Worm (Caenorhabditis elegans) whole organism, L2 larva: ENCODE data around the gene ins-6.

Experiments used
- R02D3.7 ChIP-seq: fragments of 150-350 bp; optimal IDR thresholded peaks from 2 replicates; lab custom pipeline; 2014; ENCODE audit warnings: missing biosample characterization, missing genetic modification characterization
- ama-1 ChIP-seq: fragments of 150-350 bp; optimal IDR thresholded peaks from 2 replicates; lab custom pipeline; 2018; ENCODE audit warnings: inconsistent platforms
- ceh-82 ChIP-seq: fragments of 150-350 bp; optimal IDR thresholded peaks from 2 replicates; lab custom pipeline; 2014; ENCODE audit warnings: missing biosample characterization, missing genetic modification characterization
- lin-11 ChIP-seq: fragments of 150-350 bp; sonication (generic microtip); optimal IDR thresholded peaks from 2 replicates; lab custom pipeline; 2014; ENCODE audit warnings: missing biosample characterization, missing genetic modification characterization, inconsistent platforms, mixed read lengths
- lin-39 ChIP-seq: fragments of 150-350 bp; optimal IDR thresholded peaks from 2 replicates; lab custom pipeline; 2014; ENCODE audit warnings: missing biosample characterization, missing genetic modification reagents, missing genetic modification characterization
- nhr-11 ChIP-seq: fragments of 150-350 bp; optimal IDR thresholded peaks from 2 replicates; lab custom pipeline; 2014; ENCODE audit warnings: missing biosample characterization, missing genetic modification characterization
- nhr-12 ChIP-seq: fragments of 150-350 bp; optimal IDR thresholded peaks from 2 replicates; lab custom pipeline; 2014; ENCODE audit warnings: missing biosample characterization, missing genetic modification characterization
- nhr-25 ChIP-seq: fragments of 150-350 bp; sonication (generic microtip); optimal IDR thresholded peaks from 3 replicates; lab custom pipeline; 2014; ENCODE audit warnings: missing biosample characterization, missing genetic modification characterization

DNA sequence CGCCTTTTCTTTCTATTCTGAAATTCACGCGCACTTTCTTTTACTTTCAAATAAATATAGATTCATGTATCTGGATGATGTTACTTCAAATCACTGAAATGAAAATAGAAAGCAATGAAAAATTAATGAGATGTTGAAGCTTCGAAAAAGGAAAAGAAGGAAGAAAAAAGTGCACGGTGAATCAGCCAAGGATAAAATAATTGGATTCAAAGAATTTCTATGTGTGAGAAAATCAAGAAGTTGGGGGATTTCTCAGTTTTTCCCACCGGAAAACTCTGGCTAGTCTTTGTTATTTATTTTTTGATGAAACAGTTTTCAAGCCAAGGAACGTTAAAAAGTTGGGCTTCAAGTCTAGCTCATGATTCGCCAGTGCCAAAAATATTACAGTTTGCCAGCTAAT is 48.5 kb upstream of the ins-6 start:
- no peak for TF ChIP-seq nhr-12 (tag; lab: Kevin White, UChicago)
- no peak for TF ChIP-seq ceh-82 (tag; lab: Kevin White, UChicago)
- no peak for TF ChIP-seq nhr-11
- no peak for TF ChIP-seq R02D3.7 (tag; lab: Kevin White, UChicago)
- no peak for TF ChIP-seq lin-39
- no peak for TF ChIP-seq ama-1 (lab: Kevin White, UChicago)
- TF ChIP-seq lin-11 = no peak
- no peak for TF ChIP-seq nhr-25 (tag; lab: Kevin White, UChicago)
